Fruit fly (Drosophila melanogaster) whole organism, embryonic: ENCODE results near the gene InR.

ENCODE experiments used
- B-H1 ChIP-seq: fragments of 200-800 bp; sonication (Bioruptor generic); IDR thresholded peaks from 3 replicates; pipeline ENCODE4 v1.3.6; 2022; ENCODE audit warnings: missing biosample characterization, missing genetic modification characterization
- CG10565 ChIP-seq: fragments of 200-800 bp; sonication (Bioruptor generic); optimal IDR thresholded peaks from 3 replicates; lab custom pipeline; 2016; ENCODE audit warnings: missing biosample characterization, mild to moderate bottlenecking, missing genetic modification characterization
- CG12744 ChIP-seq: fragments of 200-800 bp; sonication (Bioruptor generic); optimal IDR thresholded peaks from 2 replicates; lab custom pipeline; 2016; ENCODE audit warnings: missing biosample characterization, missing genetic modification characterization
- CG15011 ChIP-seq: fragments of 200-800 bp; sonication (Bioruptor generic); optimal IDR thresholded peaks from 3 replicates; lab custom pipeline; 2018; ENCODE audit warnings: missing biosample characterization, mild to moderate bottlenecking, missing genetic modification characterization
- CG43689 ChIP-seq: fragments of 200-800 bp; sonication (Bioruptor generic); IDR thresholded peaks from 2 replicates; pipeline ENCODE4 v1.3.6; 2022; ENCODE audit warnings: missing biosample characterization, missing genetic modification characterization
- CG8359 ChIP-seq: fragments of 200-800 bp; sonication (Bioruptor generic); optimal IDR thresholded peaks from 2 replicates; lab custom pipeline; 2017; ENCODE audit warnings: missing biosample characterization, mild to moderate bottlenecking, missing genetic modification characterization, borderline replicate concordance
- CG9727 ChIP-seq: fragments of 200-800 bp; sonication (Bioruptor generic); optimal IDR thresholded peaks from 3 replicates; lab custom pipeline; 2017; ENCODE audit warnings: missing biosample characterization, mild to moderate bottlenecking, missing genetic modification characterization
- Sox100B ChIP-seq: fragments of 200-800 bp; sonication (Bioruptor generic); optimal IDR thresholded peaks from 3 replicates; lab custom pipeline; 2018; ENCODE audit warnings: missing biosample characterization, mild to moderate bottlenecking, missing genetic modification characterization
- eve ChIP-seq, 2 experiments: fragments of >200 bp; optimal IDR thresholded peaks; 2 replicates each; lab custom pipeline; 2017; ENCODE audit warnings: missing biosample characterization in 2 of 2, missing genetic modification characterization in 2 of 2
- ftz-f1 ChIP-seq: fragments of 200-800 bp; sonication (Bioruptor generic); optimal IDR thresholded peaks from 2 replicates; lab custom pipeline; 2016; ENCODE audit warnings: missing biosample characterization, missing genetic modification characterization
- h ChIP-seq: fragments of >200 bp; optimal IDR thresholded peaks from 2 replicates; lab custom pipeline; 2017
- luna ChIP-seq: fragments of 200-800 bp; sonication (Bioruptor generic); optimal IDR thresholded peaks from 2 replicates; lab custom pipeline; 2016; ENCODE audit warnings: missing biosample characterization, missing genetic modification characterization
- oc ChIP-seq: fragments of 200-800 bp; sonication (Bioruptor generic); optimal IDR thresholded peaks from 2 replicates; lab custom pipeline; 2018; ENCODE audit warnings: missing biosample characterization, mild to moderate bottlenecking, missing genetic modification characterization, moderate library complexity

DNA sequence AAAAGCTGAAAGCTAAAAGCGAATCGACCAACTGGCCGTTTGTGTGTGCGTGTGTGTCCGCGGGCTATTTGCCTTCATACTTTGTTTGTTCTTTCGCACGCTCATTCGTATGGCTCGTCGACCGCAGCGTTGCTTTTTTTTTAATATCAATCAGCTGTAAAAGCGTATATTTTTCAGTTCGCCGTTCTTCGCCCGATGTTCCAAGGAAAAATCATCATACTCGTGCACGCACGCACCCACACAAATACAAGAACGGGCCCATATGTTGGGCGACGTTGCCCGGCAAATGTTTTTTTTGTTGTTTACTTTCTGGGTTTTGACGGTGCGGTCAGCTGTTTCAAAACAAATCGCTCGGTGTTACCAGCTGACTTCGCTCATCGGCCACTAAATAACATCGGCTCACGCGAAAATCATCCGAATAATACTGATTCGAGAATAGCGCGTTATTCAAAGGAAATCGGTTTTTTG is 41.6 kb upstream of the InR start, which contains the start of gene E2f1:
- TF ChIP-seq CG8359 (GFP tag; lab: Kevin White, UChicago) (no peak), luna (GFP tag; lab: Kevin White, UChicago) (no peak), eve (GFP tag; optimal IDR thresholded peaks at IDR 0.05; lab: Kevin White, UChicago) (no peak), Sox100B (no peak), B-H1 (no peak), CG9727 (GFP tag; lab: Kevin White, UChicago) (no peak), ftz-f1 (GFP tag; lab: Kevin White, UChicago) (peak; percentile 73), h (lab: Kevin White, UChicago) (no peak), CG10565 (no peak), CG12744 (no peak), oc (tag; lab: Kevin White, UChicago) (no peak), CG43689 (GFP tag; lab: Robert Waterston, UW) (no peak), CG15011 (GFP tag; lab: Kevin White, UChicago) (no peak)
